Fruit fly (Drosophila melanogaster) whole organism: ENCODE data around the gene CG8833.

Experiments
- CG8478 ChIP-seq: fragments of >200 bp; optimal IDR thresholded peaks from 2 replicates; lab custom pipeline; 2018; ENCODE audit warnings: inconsistent platforms
- Dll ChIP-seq: fragments of >200 bp; optimal IDR thresholded peaks from 2 replicates; lab custom pipeline; 2017
- EcR ChIP-seq, 2 experiments: fragments of >200 bp; optimal IDR thresholded peaks; 2 replicates each; lab custom pipeline; 2017; ENCODE audit warnings: missing biosample characterization in 2 of 2, missing genetic modification characterization in 2 of 2, missing genetic modification reagents in 2 of 2
- pan ChIP-seq: fragments of >200 bp; optimal IDR thresholded peaks from 2 replicates; lab custom pipeline; 2017
- psq ChIP-seq: fragments of >200 bp; optimal IDR thresholded peaks from 2 replicates; lab custom pipeline; 2017
- usp ChIP-seq: fragments of >200 bp; optimal IDR thresholded peaks from 2 replicates; lab custom pipeline; 2017; ENCODE audit warnings: missing biosample characterization, missing genetic modification characterization, mixed read lengths

CG8833 gene

DNA sequence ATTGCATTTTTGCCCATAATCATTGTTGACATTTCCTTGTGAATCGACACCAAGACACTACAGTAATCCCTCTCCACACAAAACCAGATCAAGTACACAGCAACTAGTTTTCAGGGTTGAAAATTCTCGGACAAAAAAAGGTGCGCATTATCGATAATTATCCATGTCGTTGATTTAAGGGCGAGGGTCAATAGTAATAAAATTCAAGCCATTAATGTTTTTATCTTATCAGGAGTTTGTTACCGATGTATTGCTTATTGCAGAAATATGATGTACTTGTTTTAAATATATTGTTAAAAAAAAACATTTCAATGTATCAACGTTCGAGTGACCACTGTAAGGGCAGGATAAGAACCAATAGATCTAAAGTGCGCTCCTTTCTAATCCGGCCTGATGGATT lies 10.0 kb downstream of the CG8833 start:
- no peak for TF ChIP-seq usp (GFP tag; lab: Kevin White, UChicago)
- no peak for TF ChIP-seq psq
- TF ChIP-seq pan (lab: Kevin White, UChicago), result no peak
- no peak for TF ChIP-seq EcR (GFP tag; optimal IDR thresholded peaks at IDR 0.05; lab: Kevin White, UChicago)
- no peak for TF ChIP-seq Dll
- no peak for TF ChIP-seq CG8478

DNA sequence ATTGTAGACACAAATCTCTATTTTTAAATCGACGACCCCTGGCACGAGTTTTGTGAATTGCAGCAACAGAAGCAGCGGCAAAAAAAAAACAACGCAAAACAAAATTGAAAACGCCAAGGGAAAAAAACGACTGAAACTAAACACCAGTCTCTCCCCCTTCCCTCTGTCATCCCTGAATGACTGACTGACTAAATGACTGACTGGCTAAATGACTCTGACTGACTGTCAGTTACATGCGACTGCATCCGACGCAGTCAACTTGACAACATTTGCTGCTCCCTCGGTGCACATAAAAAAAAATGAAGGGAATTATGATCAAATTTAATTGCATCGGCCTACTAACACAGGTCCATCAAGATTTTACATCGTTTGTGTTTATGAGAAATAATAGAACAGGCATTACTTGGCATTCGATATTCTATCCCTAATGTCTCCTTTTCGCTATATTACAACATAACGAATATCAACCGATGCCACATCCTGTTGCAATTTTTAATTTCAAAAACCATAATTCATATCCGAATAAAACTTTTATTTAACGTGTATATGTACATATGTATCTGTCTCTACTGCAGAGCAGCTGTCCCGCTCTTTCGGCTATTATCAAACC lies 11.1 kb downstream of the CG8833 start:
- no peak for TF ChIP-seq EcR (GFP tag; optimal IDR thresholded peaks at IDR 0.05; lab: Kevin White, UChicago)
- TF ChIP-seq Dll, result no peak
- no peak for TF ChIP-seq usp (GFP tag; lab: Kevin White, UChicago)
- no peak for TF ChIP-seq pan (lab: Kevin White, UChicago)
- no peak for TF ChIP-seq psq
- no peak for TF ChIP-seq CG8478

DNA sequence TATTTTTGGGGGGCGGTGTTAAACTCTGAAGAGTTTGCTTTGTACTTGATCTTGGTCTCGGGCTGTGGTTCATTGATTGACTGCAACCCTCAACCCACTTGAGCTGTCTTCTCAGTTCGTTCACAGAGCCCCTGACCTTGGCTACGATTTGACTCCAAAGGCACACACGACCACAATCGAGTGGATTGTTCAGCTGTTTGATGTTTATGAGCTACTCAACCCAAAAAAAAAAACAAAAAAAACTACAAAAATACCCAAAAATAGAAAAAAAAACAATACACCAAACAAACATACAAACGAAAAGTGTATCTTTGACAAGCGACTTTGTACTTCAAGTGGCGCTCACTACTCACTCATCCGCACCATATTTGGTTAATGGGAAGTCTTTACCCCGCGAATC lies 14.2 kb downstream of the CG8833 start:
- TF ChIP-seq CG8478 (no peak), pan (lab: Kevin White, UChicago) (no peak), psq (no peak), EcR (GFP tag; optimal IDR thresholded peaks at IDR 0.05; lab: Kevin White, UChicago) (no peak), Dll (no peak), usp (GFP tag; lab: Kevin White, UChicago) (no peak)

DNA sequence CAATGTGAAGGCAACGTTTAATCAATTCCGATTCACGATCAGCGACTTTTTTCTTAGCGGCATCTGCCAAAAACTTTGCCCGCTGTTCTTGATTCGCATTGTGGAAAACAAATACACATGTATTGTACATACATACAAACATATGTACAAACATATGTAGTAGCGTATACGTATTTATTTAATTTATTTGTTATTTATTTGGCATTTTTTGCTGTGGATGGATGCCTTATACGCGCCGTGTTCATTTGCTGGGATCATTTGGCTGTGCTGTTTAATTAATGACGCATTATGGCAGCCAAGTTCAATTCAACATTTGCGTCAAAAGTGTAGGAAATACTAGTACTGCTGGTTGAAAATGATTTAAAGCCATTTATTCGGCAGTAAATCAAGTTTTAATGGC lies 16.0 kb downstream of the CG8833 start:
- no peak for TF ChIP-seq psq
- TF ChIP-seq usp (GFP tag; lab: Kevin White, UChicago), result no peak
- TF ChIP-seq Dll, result no peak
- TF ChIP-seq EcR (GFP tag; optimal IDR thresholded peaks at IDR 0.05; lab: Kevin White, UChicago), result no peak

DNA sequence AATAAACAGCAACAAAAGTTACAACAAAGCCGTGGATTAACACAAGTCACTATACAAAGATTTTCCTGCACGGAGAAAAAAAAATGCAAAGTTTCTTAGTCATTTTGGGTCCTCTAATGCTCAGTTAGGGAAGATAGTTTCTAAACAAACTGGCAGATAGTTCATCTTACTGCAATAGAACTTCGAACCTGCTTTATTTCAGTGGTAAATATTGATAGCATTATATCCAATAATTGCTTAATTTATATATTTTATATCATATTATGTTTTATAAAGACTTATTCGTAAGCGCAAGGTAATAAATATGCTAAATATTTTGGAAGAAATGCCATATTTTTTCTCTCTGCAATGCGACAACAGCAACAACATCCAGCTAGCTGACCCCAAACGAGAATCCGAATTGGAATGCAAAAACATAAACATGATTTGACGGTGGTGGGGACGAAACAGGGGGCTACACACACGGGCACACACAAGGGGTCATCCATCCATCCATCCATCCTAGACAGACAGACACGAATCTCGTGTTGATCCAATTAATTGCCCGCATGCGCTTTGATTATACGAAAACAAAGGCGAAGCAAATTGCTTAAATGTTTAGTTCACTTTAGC lies 17.0 kb downstream of the CG8833 start:
- TF ChIP-seq CG8478, result no peak
- TF ChIP-seq psq, result no peak
- TF ChIP-seq Dll, result no peak
- no peak for TF ChIP-seq EcR (GFP tag; optimal IDR thresholded peaks at IDR 0.05; lab: Kevin White, UChicago)
- TF ChIP-seq usp (GFP tag; lab: Kevin White, UChicago), result no peak
- no peak for TF ChIP-seq pan (lab: Kevin White, UChicago)

DNA sequence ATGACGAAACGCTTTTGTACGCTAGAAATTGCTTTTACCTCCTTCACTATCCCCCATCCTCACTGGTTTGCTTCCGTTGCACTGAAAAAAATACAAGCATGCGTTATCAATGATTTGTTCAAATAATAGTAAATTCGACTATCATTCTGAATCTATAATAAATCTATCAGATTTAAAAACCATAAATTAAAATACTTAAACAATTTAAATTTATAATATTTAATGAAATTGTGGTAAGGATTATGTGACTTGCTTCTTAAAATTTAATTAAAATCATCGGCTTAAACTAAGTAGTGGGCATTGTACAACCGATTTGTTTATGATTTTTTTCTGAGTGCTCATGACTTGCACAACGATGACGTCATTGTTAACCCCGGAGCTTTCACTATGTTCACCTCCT lies 23.3 kb downstream of the CG8833 start:
- no peak for TF ChIP-seq usp (GFP tag; lab: Kevin White, UChicago)
- TF ChIP-seq psq, result no peak
- TF ChIP-seq Dll, result no peak
- no peak for TF ChIP-seq EcR (GFP tag; optimal IDR thresholded peaks at IDR 0.05; lab: Kevin White, UChicago)
- no peak for TF ChIP-seq CG8478
- TF ChIP-seq pan (lab: Kevin White, UChicago), result no peak

DNA sequence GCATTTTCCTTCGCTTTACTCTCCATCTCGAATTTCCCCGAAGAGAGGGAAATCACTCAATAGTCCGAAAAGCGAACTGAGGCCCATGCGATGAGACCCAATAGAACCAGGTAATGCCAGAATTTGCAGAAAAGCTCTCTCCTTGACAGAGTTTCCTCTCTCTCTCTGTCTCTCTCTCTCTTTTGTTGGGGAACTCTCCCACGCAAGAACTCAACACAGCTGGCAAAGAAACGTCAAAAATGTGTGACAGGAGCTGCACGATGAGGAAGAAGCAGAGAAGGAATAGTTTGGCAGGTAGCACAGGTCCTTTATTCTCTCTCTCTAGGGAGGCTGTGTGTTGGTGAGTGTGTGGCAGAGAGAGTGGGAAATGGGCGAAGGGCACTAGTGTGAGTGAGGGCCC lies 24.4 kb downstream of the CG8833 start:
- no peak for TF ChIP-seq EcR (GFP tag; optimal IDR thresholded peaks at IDR 0.05; lab: Kevin White, UChicago)
- no peak for TF ChIP-seq pan (lab: Kevin White, UChicago)
- TF ChIP-seq usp (GFP tag; lab: Kevin White, UChicago), result no peak
- no peak for TF ChIP-seq CG8478
- TF ChIP-seq Dll, result no peak

DNA sequence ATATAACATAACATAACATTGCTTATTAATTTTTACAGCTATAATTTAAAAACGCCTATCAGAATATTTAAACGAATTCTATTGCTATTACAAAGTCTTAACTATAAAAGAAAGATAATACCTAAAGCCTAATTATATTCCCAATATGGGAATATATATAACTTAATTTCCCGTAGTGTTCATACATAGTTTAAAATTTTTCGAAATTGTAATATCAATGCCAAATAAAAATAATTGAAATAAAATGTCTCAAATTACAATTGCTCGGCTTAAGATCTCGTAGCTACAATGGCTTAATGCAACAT lies 24.8 kb downstream of the CG8833 start:
- no peak for TF ChIP-seq pan (lab: Kevin White, UChicago)
- TF ChIP-seq usp (GFP tag; lab: Kevin White, UChicago), result no peak
- TF ChIP-seq CG8478, result no peak
- TF ChIP-seq EcR (GFP tag; optimal IDR thresholded peaks at IDR 0.05; lab: Kevin White, UChicago), result no peak
- TF ChIP-seq psq, result no peak
- TF ChIP-seq Dll, result no peak

DNA sequence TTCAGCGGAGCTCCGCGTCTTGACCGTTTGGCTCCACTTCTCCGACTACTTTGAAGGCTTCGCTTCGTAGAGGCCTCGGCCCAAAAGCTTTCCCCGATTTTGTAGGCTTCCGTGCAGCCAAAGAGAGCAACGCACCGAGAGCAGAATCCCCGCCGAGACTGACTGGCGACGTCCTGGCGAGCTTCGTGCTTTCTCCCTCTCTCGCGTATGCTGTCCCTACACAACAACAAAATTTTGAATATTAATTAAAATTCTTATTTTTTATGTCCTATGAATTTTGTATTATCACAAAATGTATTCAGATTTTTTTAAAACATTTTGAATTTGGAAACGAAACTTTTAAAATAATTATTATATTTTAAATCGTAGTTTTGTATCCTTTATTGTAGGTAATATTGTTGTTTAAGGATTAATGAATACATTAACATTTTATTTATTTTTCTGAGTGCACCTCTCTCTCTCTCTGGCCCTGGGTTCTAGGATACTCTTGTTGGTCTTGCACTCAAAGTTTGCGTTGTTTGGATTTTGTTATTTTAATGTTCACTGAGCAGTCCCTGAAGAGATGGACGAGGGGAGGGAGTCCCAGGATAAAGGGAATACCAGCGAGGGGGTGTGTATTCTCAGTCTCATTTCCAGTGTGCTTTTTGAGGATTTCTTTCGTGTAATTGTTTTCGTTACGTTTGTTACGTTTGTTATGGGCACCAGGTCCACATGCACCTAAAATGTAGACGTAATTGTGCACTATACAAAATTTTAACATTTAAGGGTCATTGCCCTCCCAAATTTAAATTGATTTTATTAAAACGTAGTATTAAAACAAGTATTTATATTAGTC lies 25.4 kb downstream of the CG8833 start, which contains the start of gene dysc:
TSS of gene dysc (minus strand) at position 51 of the 835 bp plus-strand sequence.
- TF ChIP-seq pan (lab: Kevin White, UChicago), result no peak
- TF ChIP-seq psq, result no peak
- no peak for TF ChIP-seq EcR (GFP tag; optimal IDR thresholded peaks at IDR 0.05; lab: Kevin White, UChicago)

DNA sequence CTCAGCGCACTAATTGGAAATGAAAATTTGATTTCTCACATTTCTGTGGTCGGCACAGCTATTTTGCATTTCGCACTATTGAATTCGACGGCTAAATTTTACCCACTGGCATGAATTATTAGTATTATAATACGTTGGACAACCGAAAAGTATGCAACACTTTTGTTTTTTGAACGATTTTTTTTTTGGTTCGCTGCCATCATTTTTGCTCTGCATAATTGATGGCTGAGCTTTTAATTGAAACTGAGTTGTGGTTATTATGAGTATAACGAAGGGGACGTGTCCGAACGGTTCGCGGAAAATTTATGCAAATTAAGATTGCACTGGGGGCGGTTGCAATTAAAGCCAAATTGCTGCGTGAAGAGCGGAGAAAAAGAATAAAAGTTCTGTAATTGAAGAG lies 28.2 kb downstream of the CG8833 start:
- no peak for TF ChIP-seq CG8478
- TF ChIP-seq pan (lab: Kevin White, UChicago), result no peak
- no peak for TF ChIP-seq EcR (GFP tag; optimal IDR thresholded peaks at IDR 0.05; lab: Kevin White, UChicago)
- TF ChIP-seq usp (GFP tag; lab: Kevin White, UChicago), result no peak
- no peak for TF ChIP-seq psq
- no peak for TF ChIP-seq Dll

DNA sequence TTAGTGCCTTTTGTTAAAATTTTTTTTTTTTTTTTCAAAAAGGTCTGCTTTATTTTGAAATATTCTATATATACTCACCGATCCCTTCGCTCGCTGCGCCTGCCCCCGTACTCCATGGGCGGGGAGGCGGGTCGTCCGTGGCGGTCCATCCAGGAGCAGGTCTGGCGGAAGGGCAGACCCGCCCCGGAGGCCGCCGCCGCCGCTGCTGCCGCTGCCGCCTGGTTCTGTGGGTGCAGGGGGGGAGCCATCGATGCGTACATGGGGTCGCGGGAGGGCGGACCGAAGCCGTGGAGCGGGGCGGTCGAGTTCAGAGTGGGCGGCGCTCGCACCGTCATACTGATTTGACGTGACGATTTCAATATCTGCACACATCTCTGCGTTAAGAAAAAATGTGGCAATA lies 41.7 kb downstream of the CG8833 start:
- TF ChIP-seq CG8478 (no peak), psq (no peak), pan (lab: Kevin White, UChicago) (no peak), Dll (no peak), EcR (GFP tag; optimal IDR thresholded peaks at IDR 0.05; lab: Kevin White, UChicago) (no peak), usp (GFP tag; lab: Kevin White, UChicago) (no peak)

DNA sequence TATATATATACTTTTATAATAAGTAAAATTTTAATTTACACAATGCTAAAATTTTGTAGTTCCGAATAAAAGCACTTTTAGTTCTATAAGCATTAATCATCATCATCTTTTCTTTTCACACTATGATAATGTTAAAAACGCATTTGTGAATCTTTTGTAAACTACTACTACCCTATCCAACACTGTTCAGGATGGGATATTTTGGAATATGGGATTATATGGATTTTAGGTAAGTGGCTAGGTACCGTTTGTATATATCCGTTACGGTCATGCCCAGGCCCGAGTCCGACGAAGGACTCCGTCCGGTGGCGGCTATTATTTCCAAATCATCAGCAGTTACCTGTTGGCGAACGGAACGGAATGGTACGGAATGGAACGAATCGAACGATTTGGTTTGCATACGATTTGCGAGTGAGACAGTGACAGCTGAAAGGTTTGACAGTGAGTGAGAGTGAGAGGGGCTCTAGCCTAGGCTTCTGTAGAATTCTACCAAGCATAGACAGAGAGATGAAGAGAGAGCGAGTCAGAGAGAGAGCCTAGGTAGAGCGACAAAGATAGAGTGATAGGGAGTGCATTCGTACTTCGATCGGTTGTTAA lies 44.2 kb downstream of the CG8833 start:
- TF ChIP-seq CG8478, result no peak
- no peak for TF ChIP-seq Dll
- TF ChIP-seq psq, result no peak
